Fruit fly (Drosophila melanogaster) whole organism, embryonic: ENCODE data around the gene ETHR.

Experiments
- B-H2 ChIP-seq: fragments of 200-800 bp; sonication (Bioruptor generic); optimal IDR thresholded peaks from 2 replicates; lab custom pipeline; 2018; ENCODE audit warnings: missing biosample characterization, mild to moderate bottlenecking, missing genetic modification characterization
- CG10147 ChIP-seq: fragments of 200-800 bp; sonication (Bioruptor generic); optimal IDR thresholded peaks from 2 replicates; lab custom pipeline; 2019; ENCODE audit warnings: missing biosample characterization, mild to moderate bottlenecking, missing genetic modification characterization, moderate library complexity
- CG11247 ChIP-seq: fragments of 200-800 bp; sonication (Bioruptor generic); IDR thresholded peaks from 2 replicates; pipeline ENCODE4 v1.3.6; 2022; ENCODE audit warnings: missing biosample characterization, missing genetic modification characterization
- CG13296 ChIP-seq: fragments of 200-800 bp; sonication (Bioruptor generic); optimal IDR thresholded peaks from 3 replicates; lab custom pipeline; 2018; ENCODE audit warnings: missing biosample characterization, mild to moderate bottlenecking, missing genetic modification characterization
- CG14965 ChIP-seq: fragments of 200-800 bp; sonication (Bioruptor generic); optimal IDR thresholded peaks from 2 replicates; lab custom pipeline; 2016; ENCODE audit warnings: missing biosample characterization, missing genetic modification characterization, borderline replicate concordance
- CG15011 ChIP-seq: fragments of 200-800 bp; sonication (Bioruptor generic); optimal IDR thresholded peaks from 3 replicates; lab custom pipeline; 2018; ENCODE audit warnings: missing biosample characterization, mild to moderate bottlenecking, missing genetic modification characterization
- CG17359 ChIP-seq: fragments of 200-800 bp; sonication (Bioruptor generic); optimal IDR thresholded peaks from 3 replicates; lab custom pipeline; 2018; ENCODE audit warnings: missing biosample characterization, mild to moderate bottlenecking, missing genetic modification characterization, moderate library complexity
- CG34376 ChIP-seq: fragments of 200-800 bp; sonication (Bioruptor generic); optimal IDR thresholded peaks from 2 replicates; lab custom pipeline; 2018; ENCODE audit warnings: missing biosample characterization, mild to moderate bottlenecking, missing genetic modification characterization
- CG34422 ChIP-seq: fragments of 200-800 bp; sonication (Bioruptor generic); IDR thresholded peaks from 3 replicates; pipeline ENCODE4 v1.3.6; 2022; ENCODE audit warnings: missing biosample characterization, missing genetic modification characterization
- CG4424 ChIP-seq: fragments of 200-800 bp; sonication (Bioruptor generic); optimal IDR thresholded peaks from 3 replicates; lab custom pipeline; 2016; ENCODE audit warnings: missing biosample characterization, missing genetic modification characterization
- CG6813 ChIP-seq: fragments of 200-800 bp; sonication (Bioruptor generic); optimal IDR thresholded peaks from 2 replicates; lab custom pipeline; 2017; ENCODE audit warnings: missing biosample characterization, missing genetic modification characterization, mild to moderate bottlenecking, moderate library complexity, missing genetic modification reagents
- CG6854 ChIP-seq: fragments of 200-800 bp; sonication (Bioruptor generic); optimal IDR thresholded peaks from 3 replicates; lab custom pipeline; 2017; ENCODE audit warnings: missing biosample characterization, mild to moderate bottlenecking, missing genetic modification characterization
- CG7271 ChIP-seq: fragments of 200-800 bp; sonication (Bioruptor generic); optimal IDR thresholded peaks from 2 replicates; lab custom pipeline; 2018; ENCODE audit warnings: missing biosample characterization, mild to moderate bottlenecking, missing genetic modification characterization, moderate library complexity
- CG7745 ChIP-seq: fragments of 200-800 bp; sonication (Bioruptor generic); optimal IDR thresholded peaks from 2 replicates; lab custom pipeline; 2018; ENCODE audit warnings: missing biosample characterization, mild to moderate bottlenecking, missing genetic modification characterization, moderate library complexity
- CG8290 ChIP-seq, 3 experiments: fragments of 200-800 bp; sonication (Bioruptor generic); optimal IDR thresholded peaks; 2 replicates each; lab custom pipeline; 2016 to 2019; ENCODE audit warnings: missing biosample characterization in 3 of 3, missing genetic modification characterization in 3 of 3, mild to moderate bottlenecking in 2 of 3, moderate library complexity in 1 of 3
- CG9437 ChIP-seq: fragments of 200-800 bp; sonication (Bioruptor generic); optimal IDR thresholded peaks from 2 replicates; lab custom pipeline; 2018; ENCODE audit warnings: missing biosample characterization, mild to moderate bottlenecking, missing genetic modification characterization
- CG9817 ChIP-seq: fragments of 200-800 bp; sonication (Bioruptor generic); optimal IDR thresholded peaks from 2 replicates; lab custom pipeline; 2018; ENCODE audit warnings: missing biosample characterization, mild to moderate bottlenecking, missing genetic modification characterization, moderate library complexity
- Fer1 ChIP-seq: fragments of 200-800 bp; sonication (Bioruptor generic); optimal IDR thresholded peaks from 2 replicates; lab custom pipeline; 2017; ENCODE audit warnings: missing biosample characterization, mild to moderate bottlenecking, missing genetic modification characterization
- GATAe ChIP-seq: fragments of 200-800 bp; sonication (Bioruptor generic); conservative IDR thresholded peaks from 2 replicates; pipeline ENCODE4 v1.3.6; 2022; ENCODE audit warnings: missing biosample characterization, missing genetic modification characterization
- HHEX ChIP-seq: fragments of 200-800 bp; sonication (Bioruptor generic); optimal IDR thresholded peaks from 3 replicates; lab custom pipeline; 2017; ENCODE audit warnings: missing biosample characterization, mild to moderate bottlenecking, missing genetic modification characterization, missing genetic modification reagents
- HmgZ ChIP-seq: fragments of 200-800 bp; sonication (Bioruptor generic); optimal IDR thresholded peaks from 2 replicates; lab custom pipeline; 2018; ENCODE audit warnings: missing biosample characterization, mild to moderate bottlenecking, missing genetic modification characterization
- Hmr ChIP-seq: fragments of 200-800 bp; sonication (Bioruptor generic); optimal IDR thresholded peaks from 3 replicates; lab custom pipeline; 2017; ENCODE audit warnings: mild to moderate bottlenecking, missing biosample characterization, missing genetic modification reagents, missing genetic modification characterization
- Hr39 ChIP-seq: fragments of >200 bp; optimal IDR thresholded peaks from 2 replicates; lab custom pipeline; 2017
- MBD-R2 ChIP-seq: fragments of 200-800 bp; sonication (Bioruptor generic); IDR thresholded peaks from 2 replicates; pipeline ENCODE4 v1.3.6; 2022; ENCODE audit warnings: missing biosample characterization, missing genetic modification characterization
- Med ChIP-seq: fragments of 200-800 bp; sonication (Bioruptor generic); peaks from one replicate; lab custom pipeline; 2016; ENCODE audit warnings: missing biosample characterization, missing genetic modification characterization, mild to moderate bottlenecking, inconsistent platforms, moderate library complexity
- Meics ChIP-seq: fragments of 200-800 bp; sonication (Bioruptor generic); optimal IDR thresholded peaks from 2 replicates; lab custom pipeline; 2017; ENCODE audit warnings: missing biosample characterization, mild to moderate bottlenecking, missing genetic modification characterization
- NC2β ChIP-seq: fragments of 200-800 bp; sonication (Bioruptor generic); optimal IDR thresholded peaks from 2 replicates; lab custom pipeline; 2016; ENCODE audit warnings: missing biosample characterization, missing genetic modification characterization
- NFAT ChIP-seq: fragments of 200-800 bp; sonication (Bioruptor generic); IDR thresholded peaks from 2 replicates; pipeline ENCODE4 v1.3.6; 2022; ENCODE audit warnings: missing biosample characterization, missing genetic modification characterization
- Nf-YB ChIP-seq: fragments of 200-800 bp; sonication (Bioruptor generic); optimal IDR thresholded peaks from 3 replicates; lab custom pipeline; 2019; ENCODE audit warnings: missing biosample characterization, mild to moderate bottlenecking, missing genetic modification characterization, moderate library complexity
- NfI ChIP-seq: fragments of 200-800 bp; sonication (Bioruptor generic); optimal IDR thresholded peaks from 3 replicates; lab custom pipeline; 2018; ENCODE audit warnings: missing biosample characterization, mild to moderate bottlenecking, missing genetic modification characterization, moderate library complexity
- Pdp1 ChIP-seq, 2 experiments: fragments of 200-800 bp; sonication (Bioruptor generic); optimal IDR thresholded peaks; 3 replicates each; lab custom pipeline; 2016; ENCODE audit warnings: missing biosample characterization in 2 of 2, missing genetic modification characterization in 2 of 2, mild to moderate bottlenecking in 1 of 2, moderate library complexity in 1 of 2
- Sox102F ChIP-seq: fragments of 200-800 bp; sonication (Bioruptor generic); optimal IDR thresholded peaks from 2 replicates; lab custom pipeline; 2018; ENCODE audit warnings: missing biosample characterization, mild to moderate bottlenecking, missing genetic modification characterization, moderate library complexity
- chinmo ChIP-seq: fragments of 200-800 bp; sonication (Bioruptor generic); IDR thresholded peaks from 4 replicates; pipeline ENCODE4 v1.3.6; 2022; ENCODE audit warnings: missing biosample characterization, missing genetic modification characterization; ENCODE audit not compliant: partially characterized antibody
- cwo ChIP-seq: fragments of 200-800 bp; sonication (Bioruptor generic); optimal IDR thresholded peaks from 3 replicates; lab custom pipeline; 2017; ENCODE audit warnings: missing biosample characterization, missing genetic modification characterization, mild to moderate bottlenecking, moderate library complexity, missing genetic modification reagents
- grn ChIP-seq: fragments of 200-800 bp; sonication (Bioruptor generic); optimal IDR thresholded peaks from 3 replicates; lab custom pipeline; 2017; ENCODE audit warnings: missing biosample characterization, missing genetic modification characterization
- gsb-n ChIP-seq: fragments of 200-800 bp; sonication (Bioruptor generic); optimal IDR thresholded peaks from 3 replicates; lab custom pipeline; 2018; ENCODE audit warnings: missing biosample characterization, mild to moderate bottlenecking, missing genetic modification characterization
- hb ChIP-seq: fragments of 200-800 bp; sonication (Bioruptor generic); IDR thresholded peaks from 3 replicates; pipeline ENCODE4 v1.3.6; 2022; ENCODE audit warnings: missing biosample characterization, missing genetic modification characterization; ENCODE audit not compliant: partially characterized antibody
- maf-S ChIP-seq: fragments of 200-800 bp; sonication (Bioruptor generic); optimal IDR thresholded peaks from 2 replicates; lab custom pipeline; 2016; ENCODE audit warnings: missing biosample characterization, missing genetic modification characterization
- mirr ChIP-seq: fragments of 200-800 bp; sonication (Bioruptor generic); optimal IDR thresholded peaks from 3 replicates; lab custom pipeline; 2018; ENCODE audit warnings: missing biosample characterization, mild to moderate bottlenecking, missing genetic modification characterization
- org-1 ChIP-seq: fragments of 200-800 bp; sonication (Bioruptor generic); optimal IDR thresholded peaks from 2 replicates; lab custom pipeline; 2017; ENCODE audit warnings: missing biosample characterization, missing genetic modification characterization
- pb ChIP-seq: fragments of 200-800 bp; sonication (Bioruptor generic); optimal IDR thresholded peaks from 3 replicates; lab custom pipeline; 2016; ENCODE audit warnings: missing biosample characterization, missing genetic modification characterization
- phol ChIP-seq: fragments of 200-800 bp; sonication (Bioruptor generic); optimal IDR thresholded peaks from 3 replicates; lab custom pipeline; 2018; ENCODE audit warnings: missing biosample characterization, mild to moderate bottlenecking, missing genetic modification characterization, moderate library complexity
- ranshi ChIP-seq: fragments of 200-800 bp; sonication (Bioruptor generic); IDR thresholded peaks from 2 replicates; pipeline ENCODE4 v1.3.6; 2022; ENCODE audit warnings: missing biosample characterization, missing genetic modification characterization
- row ChIP-seq: fragments of 200-800 bp; sonication (Bioruptor generic); IDR thresholded peaks from 3 replicates; pipeline ENCODE4 v1.3.6; 2022; ENCODE audit warnings: missing biosample characterization, missing genetic modification characterization
- twi ChIP-seq: fragments of 200-800 bp; optimal IDR thresholded peaks from 2 replicates; lab custom pipeline; 2019; ENCODE audit warnings: missing biosample characterization, mild to moderate bottlenecking, missing genetic modification characterization, moderate library complexity
- wek ChIP-seq: fragments of 200-800 bp; sonication (Bioruptor generic); optimal IDR thresholded peaks from 3 replicates; lab custom pipeline; 2018; ENCODE audit warnings: missing biosample characterization, mild to moderate bottlenecking, missing genetic modification characterization, moderate library complexity

The ETHR gene

DNA sequence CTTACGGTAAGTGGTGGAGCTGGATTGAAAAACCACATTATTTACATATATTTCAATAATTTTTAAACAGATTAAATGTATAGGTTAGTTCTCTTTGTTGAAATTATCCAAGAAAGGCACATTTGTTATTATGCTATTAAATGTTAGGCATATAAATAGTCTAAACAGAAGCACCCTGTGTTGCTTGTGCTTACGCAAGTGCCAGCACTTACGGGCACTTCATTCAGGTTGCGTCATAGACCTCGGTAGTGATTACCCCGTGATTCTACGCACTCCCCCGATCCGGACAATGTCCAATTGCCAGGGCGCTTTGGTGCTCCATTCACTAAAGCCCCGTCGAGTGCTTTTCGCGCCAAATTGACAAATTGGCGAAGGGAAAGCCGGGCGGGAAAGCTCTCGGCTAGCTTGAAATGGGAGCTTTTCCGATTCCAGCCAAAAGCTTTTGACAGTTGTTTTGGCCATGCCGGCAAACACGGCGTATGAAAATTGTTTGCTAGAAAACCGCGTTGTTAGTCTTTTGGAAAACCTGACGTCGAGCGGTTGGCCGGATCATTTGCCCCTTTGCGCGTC lies at the start of gene ETHR (continued):
- TF ChIP-seq CG6854, result peak; percentile 37
- 0 out of 2 replicates have a peak, but pooled peaks have one; percentile 5 for TF ChIP-seq CG11247 (GFP tag; lab: Robert Waterston, UW)
- peak; percentile 30 for TF ChIP-seq NfI (GFP tag; lab: Kevin White, UChicago)

DNA sequence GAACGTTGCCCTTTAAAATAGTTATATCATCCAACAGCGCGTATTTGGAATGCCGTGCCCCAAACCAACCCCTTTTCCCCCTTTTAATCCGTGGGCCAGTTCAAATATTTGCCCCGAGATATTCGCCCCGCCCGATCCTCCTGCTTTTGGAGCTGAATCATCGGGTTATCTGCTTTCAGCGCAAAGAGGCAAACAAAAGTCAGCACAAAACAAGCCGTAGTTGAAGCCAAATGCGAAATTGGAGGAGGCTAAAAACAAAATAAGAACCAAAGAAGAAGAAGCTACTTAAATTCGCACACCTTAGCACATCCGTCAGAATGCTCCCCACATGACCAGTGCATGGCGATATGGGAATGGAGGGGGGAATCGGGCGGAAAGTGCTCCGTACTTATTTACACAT lies 49.2 kb upstream of the ETHR start:
- TF ChIP-seq chinmo, result no peak
- TF ChIP-seq Med (GFP tag; lab: Kevin White, UChicago), result peak; percentile 18

DNA sequence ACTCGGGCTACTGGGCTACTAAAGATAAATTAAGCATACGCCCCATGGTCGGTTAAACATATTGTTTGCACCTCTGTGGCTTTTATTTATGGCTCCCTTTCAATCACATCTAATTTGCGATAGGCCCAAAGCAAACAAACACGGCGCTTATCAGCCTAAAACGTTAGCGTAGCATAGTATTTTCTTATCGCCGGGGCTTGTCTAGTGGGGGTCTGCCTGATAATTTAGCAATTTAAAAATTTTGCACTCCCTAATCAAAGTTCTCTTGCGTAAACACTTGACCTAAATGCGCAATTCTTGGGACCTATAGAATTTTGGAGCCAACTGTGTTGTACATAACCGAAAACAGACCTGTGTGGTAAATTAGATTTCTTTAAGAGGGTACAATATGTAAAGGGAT lies 48.7 kb upstream of the ETHR start:
- TF ChIP-seq twi (tag; lab: Kevin White, UChicago) (no peak), CG14965 (GFP tag; lab: Kevin White, UChicago) (no peak), phol (tag; lab: Kevin White, UChicago) (no peak), grn (GFP tag; lab: Kevin White, UChicago) (peak; percentile 83), pb (GFP tag; lab: Kevin White, UChicago) (no peak), B-H2 (peak; percentile 36), Nf-YB (no peak), HmgZ (peak; percentile 15), gsb-n (tag; lab: Kevin White, UChicago) (no peak), CG6813 (GFP tag; lab: Kevin White, UChicago) (peak; percentile 13), CG7745 (tag; lab: Kevin White, UChicago) (no peak), MBD-R2 (no peak), maf-S (GFP tag; lab: Kevin White, UChicago) (no peak), CG9437 (GFP tag; lab: Kevin White, UChicago) (no peak), CG7271 (no peak), CG9817 (tag; lab: Kevin White, UChicago) (no peak), Hmr (GFP tag; lab: Kevin White, UChicago) (peak; percentile 2), Hr39 (lab: Kevin White, UChicago) (no peak), Fer1 (peak; percentile 32), CG34376 (GFP tag; lab: Kevin White, UChicago) (peak; percentile 83), CG8290 (GFP tag; optimal IDR thresholded peaks at IDR 0.05; lab: Kevin White, UChicago) (no peak), CG8290 (tag; optimal IDR thresholded peaks at IDR 0.05; lab: Kevin White, UChicago) (peak in 1 of 2 experiments; percentile 5), Meics (GFP tag; lab: Kevin White, UChicago) (peak; percentile 8), CG17359 (tag; lab: Kevin White, UChicago) (no peak), ranshi (GFP tag; lab: Robert Waterston, UW) (no peak), HHEX (GFP tag; lab: Kevin White, UChicago) (no peak), GATAe (GFP tag; lab: Robert Waterston, UW) (peak; percentile 53), CG13296 (peak; percentile 10), CG10147 (GFP tag; lab: Kevin White, UChicago) (no peak), mirr (peak; percentile 93), Pdp1 (GFP tag; optimal IDR thresholded peaks at IDR 0.05; lab: Kevin White, UChicago) (peak in 1 of 2 experiments; percentile 74), hb (no peak), CG34422 (no peak), Med (GFP tag; lab: Kevin White, UChicago) (peak; percentile 57), org-1 (GFP tag; lab: Kevin White, UChicago) (no peak), Sox102F (no peak), CG4424 (GFP tag; lab: Kevin White, UChicago) (no peak), NC2β (GFP tag; lab: Kevin White, UChicago) (no peak), wek (GFP tag; lab: Kevin White, UChicago) (no peak), row (no peak), CG15011 (GFP tag; lab: Kevin White, UChicago) (no peak), NFAT (GFP tag; lab: Robert Waterston, UW) (no peak), cwo (peak; percentile 60)
